Worm (Caenorhabditis elegans) whole organism, L1 larva: ENCODE measurements around the gene F36H9.5.
A peak's percentile ranks its signal among the peaks of the same experiment; 100 is the strongest.

Experiments
- F16B12.6 ChIP-seq: fragments of 150-350 bp; optimal IDR thresholded peaks from 2 replicates; lab custom pipeline; 2014; ENCODE audit warnings: missing biosample characterization, missing genetic modification characterization
- aly-2 ChIP-seq: fragments of 150-350 bp; optimal IDR thresholded peaks from 2 replicates; lab custom pipeline; 2014; ENCODE audit warnings: missing biosample characterization, missing genetic modification characterization
- ama-1 ChIP-seq: fragments of 150-350 bp; optimal IDR thresholded peaks from 2 replicates; lab custom pipeline; 2014
- blmp-1 ChIP-seq: fragments of 150-350 bp; optimal IDR thresholded peaks from 2 replicates; lab custom pipeline; 2014; ENCODE audit warnings: missing biosample characterization, missing genetic modification characterization
- ces-1 ChIP-seq: fragments of 150-350 bp; optimal IDR thresholded peaks from 2 replicates; lab custom pipeline; 2014; ENCODE audit warnings: missing biosample characterization, missing genetic modification reagents, missing genetic modification characterization
- dpl-1 ChIP-seq, 3 experiments: fragments of 150-350 bp in 2 of 3; sonication (generic microtip) in 1 of 3; optimal IDR thresholded peaks; 2 replicates each; lab custom pipeline; 2014 to 2017; ENCODE audit warnings: missing biosample characterization in 3 of 3, missing genetic modification characterization in 3 of 3, missing genetic modification reagents in 3 of 3
- dsc-1 ChIP-seq: sonication (generic microtip); optimal IDR thresholded peaks from 2 replicates; lab custom pipeline; 2016; ENCODE audit warnings: mild to moderate bottlenecking, missing genetic modification characterization, missing compliant biosample characterization
- efl-1 ChIP-seq, 4 experiments: fragments of 150-350 bp; optimal IDR thresholded peaks in 3 of 4; peaks in 1 of 4; 1 replicate in 1 of 4; 2 replicates in 3 of 4; lab custom pipeline; 2014; ENCODE audit warnings: missing biosample characterization in 2 of 4, missing genetic modification characterization in 2 of 4, missing genetic modification reagents in 2 of 4
- egl-27 ChIP-seq, 2 experiments: fragments of 150-350 bp in 1 of 2; sonication (generic microtip); optimal IDR thresholded peaks; 3 replicates each; lab custom pipeline; 2017 to 2018; ENCODE audit warnings: missing biosample characterization in 2 of 2, missing genetic modification characterization in 2 of 2, missing genetic modification reagents in 2 of 2
- elt-2 ChIP-seq: sonication (generic microtip); optimal IDR thresholded peaks from 2 replicates; lab custom pipeline; 2016; ENCODE audit warnings: missing genetic modification characterization, mild to moderate bottlenecking, inconsistent platforms, missing compliant biosample characterization, missing genetic modification reagents
- elt-3 ChIP-seq, 6 experiments: fragments of 150-350 bp in 1 of 6; sonication (generic microtip); optimal IDR thresholded peaks; 2 replicates each; lab custom pipeline; 2017 to 2018; ENCODE audit warnings: missing biosample characterization in 6 of 6, missing genetic modification characterization in 6 of 6, inconsistent platforms in 1 of 6
- grh-1 ChIP-seq: fragments of 200-800 bp; sonication (Bioruptor generic); IDR thresholded peaks from 2 replicates; pipeline ENCODE4 v1.3.6; 2022; ENCODE audit warnings: missing genetic modification reagents, missing genetic modification characterization, missing compliant biosample characterization
- hlh-17 ChIP-seq: fragments of 200-800 bp; sonication (Bioruptor generic); optimal IDR thresholded peaks from 2 replicates; lab custom pipeline; 2018; ENCODE audit warnings: missing genetic modification characterization, mild to moderate bottlenecking, missing compliant biosample characterization, moderate library complexity, borderline replicate concordance
- hpl-2 ChIP-seq: fragments of 150-350 bp; optimal IDR thresholded peaks from 2 replicates; lab custom pipeline; 2014; ENCODE audit warnings: missing biosample characterization, missing genetic modification reagents, missing genetic modification characterization
- irx-1 ChIP-seq: sonication (generic microtip); optimal IDR thresholded peaks from 2 replicates; lab custom pipeline; 2016; ENCODE audit warnings: missing genetic modification characterization, missing compliant biosample characterization
- lin-13 ChIP-seq: fragments of 150-350 bp; optimal IDR thresholded peaks from 2 replicates; lab custom pipeline; 2014; ENCODE audit warnings: missing biosample characterization, missing genetic modification reagents, missing genetic modification characterization
- lin-14 ChIP-seq: fragments of 200-800 bp; sonication (Bioruptor generic); optimal IDR thresholded peaks from 2 replicates; lab custom pipeline; 2018; ENCODE audit warnings: mild to moderate bottlenecking, missing genetic modification characterization, moderate library complexity, missing compliant biosample characterization
- lin-35 ChIP-seq, 2 experiments: fragments of 150-350 bp; optimal IDR thresholded peaks; 2 replicates each; lab custom pipeline; 2014; ENCODE audit warnings: missing biosample characterization in 2 of 2, missing genetic modification characterization in 2 of 2, missing genetic modification reagents in 2 of 2
- lsy-2 ChIP-seq, 2 experiments: fragments of 150-350 bp; optimal IDR thresholded peaks; 2 replicates each; lab custom pipeline; 2014; ENCODE audit warnings: missing biosample characterization in 2 of 2, missing genetic modification characterization in 2 of 2
- mdl-1 ChIP-seq, 2 experiments: fragments of 150-350 bp; optimal IDR thresholded peaks; 2 replicates each; lab custom pipeline; 2014 to 2017; ENCODE audit warnings: missing biosample characterization in 2 of 2, missing genetic modification characterization in 2 of 2, inconsistent platforms in 1 of 2
- mef-2 ChIP-seq: fragments of 150-350 bp; optimal IDR thresholded peaks from 2 replicates; lab custom pipeline; 2014; ENCODE audit warnings: missing biosample characterization, missing genetic modification characterization
- mep-1 ChIP-seq: fragments of 150-350 bp; optimal IDR thresholded peaks from 2 replicates; lab custom pipeline; 2014; ENCODE audit warnings: missing biosample characterization, missing genetic modification characterization
- nhr-12 ChIP-seq: sonication (generic microtip); optimal IDR thresholded peaks from 2 replicates; lab custom pipeline; 2017; ENCODE audit warnings: missing biosample characterization, missing genetic modification characterization
- nhr-19 ChIP-seq: fragments of 200-800 bp; sonication (Bioruptor generic); conservative IDR thresholded peaks from 2 replicates; pipeline ENCODE4 v1.3.6; 2022; ENCODE audit warnings: missing genetic modification characterization, missing compliant biosample characterization
- nhr-20 ChIP-seq: sonication (generic microtip); optimal IDR thresholded peaks from 2 replicates; lab custom pipeline; 2016; ENCODE audit warnings: mild to moderate bottlenecking, missing genetic modification characterization, missing compliant biosample characterization
- nhr-71 ChIP-seq: sonication (generic microtip); optimal IDR thresholded peaks from 2 replicates; lab custom pipeline; 2016; ENCODE audit warnings: mild to moderate bottlenecking, missing genetic modification characterization, moderate library complexity, missing compliant biosample characterization
- nhr-76 ChIP-seq: sonication (generic microtip); optimal IDR thresholded peaks from 2 replicates; lab custom pipeline; 2017; ENCODE audit warnings: missing biosample characterization, missing genetic modification characterization
- nhr-85 ChIP-seq: sonication (generic microtip); peaks from one replicate; lab custom pipeline; 2016; ENCODE audit warnings: missing genetic modification characterization, inconsistent platforms, missing compliant biosample characterization
- pag-3 ChIP-seq: sonication (generic microtip); optimal IDR thresholded peaks from 2 replicates; lab custom pipeline; 2017; ENCODE audit warnings: missing genetic modification characterization, mild to moderate bottlenecking, missing compliant biosample characterization, antibody characterized with exemption, borderline replicate concordance; ENCODE audit not compliant: insufficient read depth
- snpc-4 ChIP-seq: fragments of 150-350 bp; optimal IDR thresholded peaks from 2 replicates; lab custom pipeline; 2014; ENCODE audit warnings: missing biosample characterization, missing genetic modification characterization
- snu-23 ChIP-seq: sonication (generic microtip); optimal IDR thresholded peaks from 2 replicates; lab custom pipeline; 2016; ENCODE audit warnings: missing genetic modification characterization, missing compliant biosample characterization
- sox-4 ChIP-seq: sonication (generic microtip); optimal IDR thresholded peaks from 2 replicates; lab custom pipeline; 2016; ENCODE audit warnings: missing genetic modification characterization, missing compliant biosample characterization
- sptf-1 ChIP-seq: fragments of 150-350 bp; optimal IDR thresholded peaks from 2 replicates; lab custom pipeline; 2014; ENCODE audit warnings: missing biosample characterization, missing genetic modification characterization
- sup-37 ChIP-seq: fragments of 200-800 bp; sonication (Bioruptor generic); optimal IDR thresholded peaks from 2 replicates; lab custom pipeline; 2018; ENCODE audit warnings: mild to moderate bottlenecking, missing genetic modification characterization, missing compliant biosample characterization
- swsn-7 ChIP-seq: sonication (generic microtip); optimal IDR thresholded peaks from 2 replicates; lab custom pipeline; 2016; ENCODE audit warnings: missing genetic modification characterization, missing compliant biosample characterization
- tlp-1 ChIP-seq: fragments of 150-350 bp; optimal IDR thresholded peaks from 2 replicates; lab custom pipeline; 2014; ENCODE audit warnings: missing biosample characterization, missing genetic modification characterization
- unc-130 ChIP-seq: fragments of 150-350 bp; optimal IDR thresholded peaks from 2 replicates; lab custom pipeline; 2017; ENCODE audit warnings: missing biosample characterization, missing genetic modification characterization, inconsistent platforms
- unc-30 ChIP-seq: sonication (generic microtip); optimal IDR thresholded peaks from 2 replicates; lab custom pipeline; 2017; ENCODE audit warnings: missing biosample characterization, missing genetic modification characterization
- unc-62 ChIP-seq: fragments of 150-350 bp; optimal IDR thresholded peaks from 2 replicates; lab custom pipeline; 2014; ENCODE audit warnings: missing biosample characterization, missing genetic modification reagents, missing genetic modification characterization
- unc-86 ChIP-seq: sonication (generic microtip); optimal IDR thresholded peaks from 2 replicates; lab custom pipeline; 2016; ENCODE audit warnings: missing genetic modification characterization, missing compliant biosample characterization
- unc-98 ChIP-seq: fragments of 200-800 bp; sonication (Bioruptor generic); IDR thresholded peaks from 2 replicates; pipeline ENCODE4 v1.3.6; 2022; ENCODE audit warnings: missing genetic modification characterization, missing compliant biosample characterization
- zip-4 ChIP-seq: fragments of 200-800 bp; sonication (Bioruptor generic); optimal IDR thresholded peaks from 2 replicates; lab custom pipeline; 2018; ENCODE audit warnings: mild to moderate bottlenecking, missing genetic modification characterization, moderate library complexity, missing compliant biosample characterization
- ztf-11 ChIP-seq, 2 experiments: sonication (generic microtip); optimal IDR thresholded peaks; 2 replicates each; lab custom pipeline; 2016 to 2017; ENCODE audit warnings: missing genetic modification characterization in 2 of 2, missing biosample characterization in 1 of 2, missing compliant biosample characterization in 1 of 2

The F36H9.5 gene

ce11 chrV:1779994-1780393 is 1.8 kb downstream of the F36H9.5 start:
- TF ChIP-seq snpc-4 (tag; lab: Kevin White, UChicago) = no peak
- TF ChIP-seq unc-86 = no peak
- TF ChIP-seq F16B12.6 = no peak
- TF ChIP-seq nhr-19 (GFP tag; lab: Robert Waterston, UW) = no peak

ce11 chrV:1779136-1779535 is 2.7 kb downstream of the F36H9.5 start, which contains the start of gene F36H9.4:
F36H9.4 (minus strand) TSS chrV:1779236.
- TF ChIP-seq aly-2 (no peak), egl-27 (tag; optimal IDR thresholded peaks at IDR 0.05; lab: Kevin White, UChicago) (no peak), dsc-1 (tag; lab: Kevin White, UChicago) (no peak), nhr-76 (tag; lab: Kevin White, UChicago) (no peak), nhr-20 (tag; lab: Kevin White, UChicago) (no peak), blmp-1 (tag; lab: Kevin White, UChicago) (peak; percentile 20), irx-1 (tag; lab: Kevin White, UChicago) (no peak)

- TF ChIP-seq lin-13 (GFP tag; lab: Kevin White, UChicago) = no peak
- peak; percentile 36 for TF ChIP-seq lin-14 (GFP tag; lab: Kevin White, UChicago)
- TF ChIP-seq snpc-4 (tag; lab: Kevin White, UChicago) = no peak
- no peak for TF ChIP-seq sptf-1 (tag; lab: Kevin White, UChicago)
- TF ChIP-seq mdl-1 (tag; optimal IDR thresholded peaks at IDR 0.05; lab: Kevin White, UChicago) = no peak
- TF ChIP-seq grh-1 (GFP tag; lab: Robert Waterston, UW) = no peak
Observed at ce11 chrV:1774874-1775589, 6.8 kb downstream of the F36H9.5 start, which contains the start of gene F36H9.7. F36H9.7 (minus strand) TSS chrV:1774924.

ce11 chrV:1773120-1773519 is 8.7 kb downstream of the F36H9.5 start:
- TF ChIP-seq snu-23 (peak; percentile 9), dpl-1 (GFP tag; optimal IDR thresholded peaks at IDR 0.05; lab: Kevin White, UChicago) (peak in 2 of 3 experiments; percentile 24 to 35), lin-35 (GFP tag; optimal IDR thresholded peaks at IDR 0.05; lab: Kevin White, UChicago) (peak in 1 of 2 experiments; percentile 3), lsy-2 (tag; optimal IDR thresholded peaks at IDR 0.05; lab: Kevin White, UChicago) (peak; percentile 11 to 29), unc-30 (tag; lab: Kevin White, UChicago) (no peak), sup-37 (no peak), nhr-71 (peak; percentile 11), mep-1 (tag; lab: Kevin White, UChicago) (peak; percentile 25), lin-14 (GFP tag; lab: Kevin White, UChicago) (peak; percentile 18), sox-4 (tag; lab: Kevin White, UChicago) (no peak), unc-130 (tag; lab: Kevin White, UChicago) (peak; percentile 11), efl-1 (optimal IDR thresholded peaks at IDR 0.05; lab: Kevin White, UChicago) (peak; percentile 11 to 30), efl-1 (GFP tag; optimal IDR thresholded peaks at IDR 0.05 in 1 of 2; lab: Kevin White, UChicago) (peak; percentile 37 to 94), hpl-2 (GFP tag; lab: Kevin White, UChicago) (no peak), nhr-12 (no peak), F16B12.6 (peak; percentile 83)

ce11 chrV:1771727-1772126 is 10.1 kb downstream of the F36H9.5 start, which contains the start of gene dhs-13:
dhs-13 (minus strand) TSS chrV:1771734.
- TF ChIP-seq elt-3 (tag; optimal IDR thresholded peaks at IDR 0.05; lab: Kevin White, UChicago) (no peak), elt-2 (tag; lab: Kevin White, UChicago) (peak; percentile 14), grh-1 (GFP tag; lab: Robert Waterston, UW) (no peak), ama-1 (no peak), nhr-85 (tag; lab: Kevin White, UChicago) (peak; percentile 70), zip-4 (GFP tag; lab: Kevin White, UChicago) (no peak), swsn-7 (tag; lab: Kevin White, UChicago) (no peak), snu-23 (peak; percentile 54), hlh-17 (GFP tag; lab: Kevin White, UChicago) (no peak), ces-1 (GFP tag; lab: Kevin White, UChicago) (no peak), unc-98 (no peak), snpc-4 (tag; lab: Kevin White, UChicago) (no peak), dsc-1 (tag; lab: Kevin White, UChicago) (no peak), unc-62 (GFP tag; lab: Kevin White, UChicago) (no peak), lin-14 (GFP tag; lab: Kevin White, UChicago) (peak; percentile 90), tlp-1 (no peak), pag-3 (no peak), nhr-12 (no peak), mef-2 (no peak), efl-1 (optimal IDR thresholded peaks at IDR 0.05; lab: Kevin White, UChicago) (no peak), efl-1 (GFP tag; optimal IDR thresholded peaks at IDR 0.05 in 1 of 2; lab: Kevin White, UChicago) (no peak), ztf-11 (tag; optimal IDR thresholded peaks at IDR 0.05; lab: Kevin White, UChicago) (no peak)
